Worm (Caenorhabditis elegans): Measurements from ENCODE around the gene him-6.

him-6 gene

DNA sequence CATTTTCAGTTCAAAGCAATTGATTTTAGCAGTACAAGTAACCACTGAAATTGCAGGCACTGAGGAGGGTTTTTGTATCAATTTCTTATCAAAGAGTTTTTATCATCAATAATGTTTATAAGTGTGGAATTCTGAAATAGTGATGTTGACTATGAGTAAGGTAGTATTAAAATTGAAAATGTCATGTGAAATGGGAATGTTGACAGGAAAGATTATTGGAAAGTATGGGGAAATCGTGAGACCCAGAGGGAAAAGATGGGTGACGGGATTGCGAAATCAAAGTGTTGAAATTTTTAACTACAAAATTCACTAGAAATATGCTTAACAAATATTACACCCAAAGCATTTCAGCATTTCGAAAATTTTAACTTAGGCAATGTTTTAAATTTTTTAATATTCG lies 36.6 kb downstream of the him-6 start, which contains the start of gene F53B2.8 (continued):
- TF ChIP-seq F10B5.3 (tag; optimal IDR thresholded peaks at IDR 0.05) (no peak), spr-1 (tag; optimal IDR thresholded peaks at IDR 0.05) (no peak), nhr-48 (tag; optimal IDR thresholded peaks at IDR 0.05) (peak; percentile 23), mes-2 (tag; optimal IDR thresholded peaks at IDR 0.05; ENCODE audit: poor library complexity, severe bottlenecking) (peak; percentile 52), daf-19 (GFP tag; conservative IDR thresholded peaks at IDR 0.05) (no peak), zip-11 (GFP tag; IDR thresholded peaks at IDR 0.05) (no peak), R02D3.7 (tag; optimal IDR thresholded peaks at IDR 0.05) (no peak), hmg-1.1 (GFP tag; IDR thresholded peaks at IDR 0.05) (no peak), madf-9 (GFP tag; conservative IDR thresholded peaks at IDR 0.05) (no peak), lin-39 (tag; optimal IDR thresholded peaks at IDR 0.05) (no peak), mxl-2 (GFP tag; conservative IDR thresholded peaks at IDR 0.05) (no peak), nhr-102 (tag; optimal IDR thresholded peaks at IDR 0.05) (peak; percentile 37), ceh-44 (GFP tag; IDR thresholded peaks at IDR 0.05) (no peak), jun-1 (tag; optimal IDR thresholded peaks at IDR 0.05) (no peak), arid-1 (GFP tag; conservative IDR thresholded peaks at IDR 0.05) (no peak), nhr-111 (GFP tag; optimal IDR thresholded peaks at IDR 0.05) (no peak), hlh-30 (tag; optimal IDR thresholded peaks at IDR 0.05; ENCODE audit: insufficient read depth) (peak; percentile 67), nhr-76 (tag; optimal IDR thresholded peaks at IDR 0.05) (no peak), skn-1 (tag; optimal IDR thresholded peaks at IDR 0.05) (no peak), unc-39 (tag; optimal IDR thresholded peaks at IDR 0.05) (no peak), duxl-1 (tag; optimal IDR thresholded peaks at IDR 0.05; ENCODE audit: poor library complexity) (no peak), nhr-237 (tag; optimal IDR thresholded peaks at IDR 0.05) (no peak), lin-29 (GFP tag; IDR thresholded peaks at IDR 0.05) (no peak), Y5F2A.4 (GFP tag; optimal IDR thresholded peaks at IDR 0.05) (no peak), dpl-1 (GFP tag; optimal IDR thresholded peaks at IDR 0.05) (peak; percentile 15), rbr-2 (tag; optimal IDR thresholded peaks at IDR 0.05) (no peak), php-3 (GFP tag; IDR thresholded peaks at IDR 0.05) (0 out of 2 replicates have a peak, but pooled peaks have one; percentile 38), dmd-6 (GFP tag; IDR thresholded peaks at IDR 0.05) (peak; percentile 81), nhr-6 (tag; optimal IDR thresholded peaks at IDR 0.05) (peak; percentile 95), nhr-77 (tag; optimal IDR thresholded peaks at IDR 0.05) (peak; percentile 56), F37D6.2 (tag; optimal IDR thresholded peaks at IDR 0.05) (no peak), zfp-2 (tag; optimal IDR thresholded peaks at IDR 0.05) (no peak), nhr-42 (GFP tag; IDR thresholded peaks at IDR 0.05) (no peak), lsy-2 (tag; optimal IDR thresholded peaks at IDR 0.05) (peak; percentile 17 to 37), F49E8.2 (tag; optimal IDR thresholded peaks at IDR 0.05; ENCODE audit: borderline replicate concordance) (no peak), mdt-29 (GFP tag; IDR thresholded peaks at IDR 0.05) (no peak), tra-1 (GFP tag; IDR thresholded peaks at IDR 0.05) (no peak), dmd-8 (GFP tag; IDR thresholded peaks at IDR 0.05) (no peak), ceh-62 (tag; optimal IDR thresholded peaks at IDR 0.05) (no peak), hlh-11 (tag; optimal IDR thresholded peaks at IDR 0.05) (peak; percentile 75), set-16 (GFP tag; IDR thresholded peaks at IDR 0.05) (no peak), tag-97 (GFP tag; IDR thresholded peaks at IDR 0.05) (no peak), ceh-32 (tag; optimal IDR thresholded peaks at IDR 0.05; ENCODE audit: poor library complexity) (no peak), lin-13 (GFP tag; optimal IDR thresholded peaks at IDR 0.05) (no peak), zip-2 (tag; optimal IDR thresholded peaks at IDR 0.05) (no peak), unc-130 (GFP tag; optimal IDR thresholded peaks at IDR 0.05) (no peak), cey-2 (tag; optimal IDR thresholded peaks at IDR 0.05; ENCODE audit: borderline replicate concordance, insufficient read depth) (no peak), Y48G9A.11 (GFP tag; IDR thresholded peaks at IDR 0.05) (no peak), lir-3 (tag; optimal IDR thresholded peaks at IDR 0.05) (no peak), mdl-1 (tag; optimal IDR thresholded peaks at IDR 0.05) (peak in 1 of 2 experiments; percentile 8)

Data from whole organism, L4 larva.